Worm (Caenorhabditis elegans) whole organism, early embryonic: ENCODE measurements around the gene ubxn-2.

Experiments
- B0310.2 ChIP-seq: sonication (generic microtip); optimal IDR thresholded peaks from 2 replicates; lab custom pipeline; 2016; ENCODE audit warnings: mild to moderate bottlenecking, missing genetic modification characterization, missing compliant biosample characterization
- F13C5.2 ChIP-seq: sonication (generic microtip); optimal IDR thresholded peaks from 2 replicates; lab custom pipeline; 2017; ENCODE audit warnings: mild to moderate bottlenecking, missing genetic modification characterization, inconsistent platforms, missing compliant biosample characterization
- aly-1 ChIP-seq: sonication (generic microtip); optimal IDR thresholded peaks from 2 replicates; lab custom pipeline; 2016; ENCODE audit warnings: missing genetic modification characterization, missing compliant biosample characterization
- ama-1 ChIP-seq: fragments of 150-350 bp; optimal IDR thresholded peaks from 2 replicates; lab custom pipeline; 2014
- ceh-13 ChIP-seq: fragments of 200-800 bp; sonication (Bioruptor generic); optimal IDR thresholded peaks from 2 replicates; lab custom pipeline; 2018; ENCODE audit warnings: mild to moderate bottlenecking, missing genetic modification characterization, missing compliant biosample characterization
- ceh-36 ChIP-seq: sonication (generic microtip); optimal IDR thresholded peaks from 2 replicates; lab custom pipeline; 2016; ENCODE audit warnings: missing genetic modification characterization, inconsistent platforms, missing compliant biosample characterization
- ets-7 ChIP-seq: sonication (generic microtip); optimal IDR thresholded peaks from 2 replicates; lab custom pipeline; 2016; ENCODE audit warnings: missing genotype, missing genetic modification characterization, missing compliant biosample characterization
- flt-1 ChIP-seq: fragments of 200-800 bp; sonication (Bioruptor generic); IDR thresholded peaks from 2 replicates; pipeline ENCODE4 v1.3.6; 2022; ENCODE audit warnings: missing genetic modification characterization, missing compliant biosample characterization
- hmbx-1 ChIP-seq: sonication (generic microtip); optimal IDR thresholded peaks from 2 replicates; lab custom pipeline; 2016; ENCODE audit warnings: mild to moderate bottlenecking, missing genetic modification characterization, missing compliant biosample characterization
- hmg-4 ChIP-seq: fragments of 200-800 bp; sonication (Bioruptor generic); optimal IDR thresholded peaks from 2 replicates; lab custom pipeline; 2018; ENCODE audit warnings: mild to moderate bottlenecking, missing genetic modification characterization, missing compliant biosample characterization
- hnd-1 ChIP-seq: sonication (generic microtip); optimal IDR thresholded peaks from 2 replicates; lab custom pipeline; 2016; ENCODE audit warnings: missing genetic modification characterization, missing compliant biosample characterization
- pes-1 ChIP-seq: fragments of 200-800 bp; sonication (Bioruptor generic); IDR thresholded peaks from 2 replicates; pipeline ENCODE4 v1.3.6; 2022; ENCODE audit warnings: missing genetic modification reagents, missing genetic modification characterization, missing compliant biosample characterization
- scrt-1 ChIP-seq: fragments of 200-800 bp; sonication (Bioruptor generic); IDR thresholded peaks from 2 replicates; pipeline ENCODE4 v1.3.6; 2022; ENCODE audit warnings: missing genetic modification characterization, missing compliant biosample characterization
- sea-1 ChIP-seq: fragments of 200-800 bp; sonication (Bioruptor generic); conservative IDR thresholded peaks from 2 replicates; pipeline ENCODE4 v1.3.6; 2022; ENCODE audit warnings: missing genetic modification characterization, missing compliant biosample characterization
- tbx-11 ChIP-seq: fragments of 200-800 bp; sonication (Bioruptor generic); IDR thresholded peaks from 2 replicates; pipeline ENCODE4 v1.3.6; 2022; ENCODE audit warnings: missing genetic modification characterization, missing compliant biosample characterization
- tbx-37 ChIP-seq: fragments of 200-800 bp; sonication (Bioruptor generic); conservative IDR thresholded peaks from 2 replicates; pipeline ENCODE4 v1.3.6; 2022; ENCODE audit warnings: missing genetic modification reagents, missing genetic modification characterization, missing compliant biosample characterization
- tra-4 ChIP-seq: sonication (generic microtip); optimal IDR thresholded peaks from 2 replicates; lab custom pipeline; 2017; ENCODE audit warnings: missing genetic modification characterization, missing compliant biosample characterization

Gene ubxn-2

ce11 chrIV:2725784-2726183 lies at the start of gene ubxn-2:
Gene ubxn-2 (minus strand): TSS chrIV:2725819.
- TF ChIP-seq F13C5.2 (tag; lab: Kevin White, UChicago) (peak; percentile 58), ceh-13 (GFP tag; lab: Kevin White, UChicago) (no peak), tbx-37 (GFP tag; lab: Robert Waterston, UW) (peak; percentile 50)

- TF ChIP-seq ceh-36 (tag; lab: Kevin White, UChicago): no peak
- no peak for TF ChIP-seq pes-1 (GFP tag; lab: Robert Waterston, UW)
- no peak for TF ChIP-seq ets-7
Observed at ce11 chrIV:2774500-2774899, 48.9 kb upstream of the ubxn-2 start.

ce11 chrIV:2773382-2773979 lies 47.9 kb upstream of the ubxn-2 start:
- TF ChIP-seq tbx-37 (GFP tag; lab: Robert Waterston, UW) (no peak), ets-7 (no peak), B0310.2 (tag; lab: Kevin White, UChicago) (no peak)

- TF ChIP-seq tbx-11 (GFP tag; lab: Robert Waterston, UW) (no peak), hmg-4 (no peak), ets-7 (no peak), scrt-1 (no peak), F13C5.2 (tag; lab: Kevin White, UChicago) (no peak), ceh-13 (GFP tag; lab: Kevin White, UChicago) (no peak), sea-1 (GFP tag; lab: Robert Waterston, UW) (no peak), B0310.2 (tag; lab: Kevin White, UChicago) (no peak), hnd-1 (tag; lab: Kevin White, UChicago) (no peak), aly-1 (tag; lab: Kevin White, UChicago) (no peak)
Observed at ce11 chrIV:2772209-2772851, 46.7 kb upstream of the ubxn-2 start.

ce11 chrIV:2771692-2772091 lies 46.1 kb upstream of the ubxn-2 start, which contains the start of gene Y54G2A.11:
Gene Y54G2A.11 (minus strand): TSS chrIV:2771792.
- no peak for TF ChIP-seq B0310.2 (tag; lab: Kevin White, UChicago)
- TF ChIP-seq pes-1 (GFP tag; lab: Robert Waterston, UW): no peak
- TF ChIP-seq scrt-1: no peak
- no peak for TF ChIP-seq hnd-1 (tag; lab: Kevin White, UChicago)
- no peak for TF ChIP-seq flt-1 (GFP tag; lab: Robert Waterston, UW)
- TF ChIP-seq aly-1 (tag; lab: Kevin White, UChicago): no peak
- no peak for TF ChIP-seq hmg-4
- TF ChIP-seq tbx-37 (GFP tag; lab: Robert Waterston, UW): no peak
- no peak for TF ChIP-seq ceh-13 (GFP tag; lab: Kevin White, UChicago)
- no peak for TF ChIP-seq ets-7
- TF ChIP-seq ama-1 (lab: Kevin White, UChicago): no peak
- TF ChIP-seq tbx-11 (GFP tag; lab: Robert Waterston, UW): no peak
- TF ChIP-seq hmbx-1 (tag; lab: Kevin White, UChicago): no peak
- TF ChIP-seq sea-1 (GFP tag; lab: Robert Waterston, UW): no peak
- no peak for TF ChIP-seq ceh-36 (tag; lab: Kevin White, UChicago)
- no peak for TF ChIP-seq F13C5.2 (tag; lab: Kevin White, UChicago)
- no peak for TF ChIP-seq tra-4 (tag; lab: Kevin White, UChicago)

- TF ChIP-seq aly-1 (tag; lab: Kevin White, UChicago) (no peak), B0310.2 (tag; lab: Kevin White, UChicago) (no peak)
Observed at ce11 chrIV:2770835-2771234, 45.2 kb upstream of the ubxn-2 start.

- no peak for TF ChIP-seq tbx-37 (GFP tag; lab: Robert Waterston, UW)
- TF ChIP-seq ets-7: no peak
- TF ChIP-seq ceh-36 (tag; lab: Kevin White, UChicago): no peak
Observed at ce11 chrIV:2770067-2770466, 44.4 kb upstream of the ubxn-2 start.

- TF ChIP-seq F13C5.2 (tag; lab: Kevin White, UChicago) (no peak), flt-1 (GFP tag; lab: Robert Waterston, UW) (no peak), ceh-36 (tag; lab: Kevin White, UChicago) (no peak), tbx-11 (GFP tag; lab: Robert Waterston, UW) (no peak), scrt-1 (no peak), pes-1 (GFP tag; lab: Robert Waterston, UW) (no peak), tbx-37 (GFP tag; lab: Robert Waterston, UW) (no peak), aly-1 (tag; lab: Kevin White, UChicago) (no peak), tra-4 (tag; lab: Kevin White, UChicago) (no peak), ceh-13 (GFP tag; lab: Kevin White, UChicago) (no peak), sea-1 (GFP tag; lab: Robert Waterston, UW) (no peak), ets-7 (no peak), hmg-4 (no peak), ama-1 (lab: Kevin White, UChicago) (no peak), hnd-1 (tag; lab: Kevin White, UChicago) (no peak), B0310.2 (tag; lab: Kevin White, UChicago) (no peak), hmbx-1 (tag; lab: Kevin White, UChicago) (no peak)
Observed at ce11 chrIV:2765048-2765708, 39.6 kb upstream of the ubxn-2 start.
